Worm (Caenorhabditis elegans): ENCODE results near the gene F53F1.2.
"Not testable (repeated sequence)": the region's sequence is repeated elsewhere in the genome, so short reads cannot be mapped to it uniquely, and the experiment has no call there.

F53F1.2 gene

ce11 chrV:13442819-13443218, 36.2 kb downstream of the F53F1.2 start:
- no peak for TF ChIP-seq unc-62 (GFP tag; optimal IDR thresholded peaks at IDR 0.05)

- TF ChIP-seq unc-62 (GFP tag; optimal IDR thresholded peaks at IDR 0.05), result not testable (repeated sequence)
These were observed 36.9 kb downstream of the F53F1.2 start, which contains the start of gene Y2H9A.6 for ce11 chrV:13443535-13443934. Gene Y2H9A.6 (plus strand): TSS chrV:13443835.

- no peak for TF ChIP-seq unc-62 (GFP tag; optimal IDR thresholded peaks at IDR 0.05)
These were observed 38.8 kb downstream of the F53F1.2 start, which contains the start of gene Y2H9A.4 for ce11 chrV:13445229-13445949. Gene Y2H9A.4 (plus strand): TSS chrV:13445899.

ce11 chrV:13453334-13453733, 46.7 kb downstream of the F53F1.2 start, which contains the start of gene lurp-2:
Gene lurp-2 (plus strand): TSS chrV:13453634.
- no peak for TF ChIP-seq unc-62 (GFP tag; optimal IDR thresholded peaks at IDR 0.05)

ce11 chrV:13455448-13455847, 48.8 kb downstream of the F53F1.2 start, which contains the start of gene lurp-3:
Gene lurp-3 (plus strand): TSS chrV:13455748.
- TF ChIP-seq unc-62 (GFP tag; optimal IDR thresholded peaks at IDR 0.05), result no peak

ce11 chrV:13457858-13458257, 51.2 kb downstream of the F53F1.2 start, which contains the start of gene F25H9.2:
Gene F25H9.2 (plus strand): TSS chrV:13458083.
- TF ChIP-seq unc-62 (GFP tag; optimal IDR thresholded peaks at IDR 0.05), result no peak
